Worm (Caenorhabditis elegans) whole organism, midembryonic: ENCODE results near the gene bus-8A.

ENCODE experiments used
- T22C8.4 ChIP-seq: fragments of 200-800 bp; sonication (Bioruptor generic); IDR thresholded peaks from 2 replicates; pipeline ENCODE4 v1.3.6; 2022; ENCODE audit warnings: missing genetic modification characterization, missing compliant biosample characterization
- cog-1 ChIP-seq: sonication (generic microtip); optimal IDR thresholded peaks from 2 replicates; lab custom pipeline; 2016; ENCODE audit warnings: missing genetic modification characterization, missing compliant biosample characterization
- flt-1 ChIP-seq: fragments of 200-800 bp; sonication (Bioruptor generic); IDR thresholded peaks from 2 replicates; pipeline ENCODE4 v1.3.6; 2022; ENCODE audit warnings: missing genetic modification characterization, missing compliant biosample characterization
- klf-2 ChIP-seq: fragments of 200-800 bp; sonication (Bioruptor generic); conservative IDR thresholded peaks from 2 replicates; pipeline ENCODE4 v1.3.6; 2022; ENCODE audit warnings: missing genetic modification reagents, missing genetic modification characterization, missing compliant biosample characterization
- ref-1 ChIP-seq: fragments of 200-800 bp; sonication (Bioruptor generic); conservative IDR thresholded peaks from 2 replicates; pipeline ENCODE4 v1.3.6; 2022; ENCODE audit warnings: missing genetic modification reagents, missing genetic modification characterization, missing compliant biosample characterization
- tab-1 ChIP-seq: fragments of 200-800 bp; sonication (Bioruptor generic); IDR thresholded peaks from 2 replicates; pipeline ENCODE4 v1.3.6; 2022; ENCODE audit warnings: missing genetic modification characterization, missing compliant biosample characterization
- ztf-23 ChIP-seq: fragments of 200-800 bp; sonication (Bioruptor generic); IDR thresholded peaks from 2 replicates; pipeline ENCODE4 v1.3.6; 2022; ENCODE audit warnings: missing genetic modification reagents, missing genetic modification characterization, missing compliant biosample characterization

- no peak for TF ChIP-seq tab-1
- no peak for TF ChIP-seq ztf-23 (GFP tag; lab: Robert Waterston, UW)
- no peak for TF ChIP-seq cog-1 (tag; lab: Kevin White, UChicago)
- TF ChIP-seq flt-1 (GFP tag; lab: Robert Waterston, UW), result no peak
- no peak for TF ChIP-seq ref-1 (GFP tag; lab: Robert Waterston, UW)
- no peak for TF ChIP-seq klf-2 (GFP tag; lab: Robert Waterston, UW)
- no peak for TF ChIP-seq T22C8.4 (GFP tag; lab: Robert Waterston, UW)
Measured at ce11 chrX:5470111-5470745, 22.5 kb upstream of the bus-8A start.
